Fruit fly (Drosophila melanogaster) whole organism, embryonic: Measurements from ENCODE around the gene CG43248.
A peak's percentile ranks its signal among the peaks of the same experiment; 100 is the strongest.

Source experiments
- ATbp ChIP-seq: fragments of 200-800 bp; sonication (Bioruptor generic); optimal IDR thresholded peaks from 2 replicates; lab custom pipeline; 2017; ENCODE audit warnings: missing biosample characterization, mild to moderate bottlenecking, missing genetic modification characterization, missing genetic modification reagents
- Bgb ChIP-seq: fragments of 200-800 bp; sonication (Bioruptor generic); IDR thresholded peaks from 2 replicates; pipeline ENCODE4 v1.3.6; 2022; ENCODE audit warnings: missing biosample characterization, missing genetic modification characterization; ENCODE audit not compliant: partially characterized antibody
- CG1024 ChIP-seq: fragments of 200-800 bp; sonication (Bioruptor generic); IDR thresholded peaks from 2 replicates; pipeline ENCODE4 v1.3.6; 2022; ENCODE audit warnings: missing biosample characterization, missing genetic modification characterization
- CG10959 ChIP-seq: fragments of 200-800 bp; sonication (Bioruptor generic); IDR thresholded peaks from 2 replicates; pipeline ENCODE4 v1.3.6; 2022; ENCODE audit warnings: missing biosample characterization, missing genetic modification characterization
- CG11504 ChIP-seq: fragments of 200-800 bp; sonication (Bioruptor generic); optimal IDR thresholded peaks from 3 replicates; lab custom pipeline; 2019; ENCODE audit warnings: missing biosample characterization, mild to moderate bottlenecking, missing genetic modification characterization, moderate library complexity
- CG12769 ChIP-seq: fragments of 200-800 bp; sonication (Bioruptor generic); optimal IDR thresholded peaks from 2 replicates; lab custom pipeline; 2019; ENCODE audit warnings: missing biosample characterization, mild to moderate bottlenecking, missing genetic modification characterization, moderate library complexity
- CG13894 ChIP-seq: fragments of 200-800 bp; sonication (Bioruptor generic); optimal IDR thresholded peaks from 3 replicates; lab custom pipeline; 2018; ENCODE audit warnings: missing biosample characterization, mild to moderate bottlenecking, missing genetic modification characterization, moderate library complexity
- CG14710 ChIP-seq: fragments of 200-800 bp; sonication (Bioruptor generic); optimal IDR thresholded peaks from 3 replicates; lab custom pipeline; 2019; ENCODE audit warnings: missing biosample characterization, mild to moderate bottlenecking, missing genetic modification characterization, moderate library complexity
- CG17328 ChIP-seq: fragments of 200-800 bp; sonication (Bioruptor generic); IDR thresholded peaks from 2 replicates; pipeline ENCODE4 v1.3.6; 2022; ENCODE audit warnings: missing biosample characterization, missing genetic modification characterization
- CG17361 ChIP-seq: fragments of 200-800 bp; sonication (Bioruptor generic); IDR thresholded peaks from 3 replicates; pipeline ENCODE4 v1.3.6; 2022; ENCODE audit warnings: missing biosample characterization, missing genetic modification characterization
- CG17385 ChIP-seq: fragments of 200-800 bp; sonication (Bioruptor generic); optimal IDR thresholded peaks from 3 replicates; lab custom pipeline; 2018; ENCODE audit warnings: missing biosample characterization, mild to moderate bottlenecking, missing genetic modification characterization
- CG34224 ChIP-seq: fragments of 200-800 bp; sonication (Bioruptor generic); IDR thresholded peaks from 3 replicates; pipeline ENCODE4 v1.3.6; 2022; ENCODE audit warnings: missing biosample characterization, missing genetic modification characterization; ENCODE audit not compliant: partially characterized antibody
- CG8290 ChIP-seq, 3 experiments: fragments of 200-800 bp; sonication (Bioruptor generic); optimal IDR thresholded peaks; 2 replicates each; lab custom pipeline; 2016 to 2019; ENCODE audit warnings: missing biosample characterization in 3 of 3, missing genetic modification characterization in 3 of 3, mild to moderate bottlenecking in 2 of 3, moderate library complexity in 1 of 3
- CG9215 ChIP-seq: fragments of 200-800 bp; sonication (Bioruptor generic); IDR thresholded peaks from 2 replicates; pipeline ENCODE4 v1.3.6; 2022; ENCODE audit warnings: missing biosample characterization, missing genetic modification characterization
- Eip74EF ChIP-seq, 2 experiments: fragments of 200-800 bp in 1 of 2; fragments of >200 bp in 1 of 2; sonication (Bioruptor generic) in 1 of 2; optimal IDR thresholded peaks; 2 replicates each; lab custom pipeline; 2017 to 2019; ENCODE audit warnings: missing biosample characterization in 2 of 2, missing genetic modification characterization in 2 of 2, mild to moderate bottlenecking in 1 of 2, moderate library complexity in 1 of 2
- H2.0 ChIP-seq: fragments of 200-800 bp; sonication (Bioruptor generic); IDR thresholded peaks from 2 replicates; pipeline ENCODE4 v1.3.6; 2022; ENCODE audit warnings: missing biosample characterization, missing genetic modification characterization
- HLHmδ ChIP-seq: fragments of 200-800 bp; sonication (Bioruptor generic); optimal IDR thresholded peaks from 2 replicates; lab custom pipeline; 2018; ENCODE audit warnings: missing biosample characterization, mild to moderate bottlenecking, missing genetic modification characterization, moderate library complexity
- Hand ChIP-seq: fragments of 200-800 bp; sonication (Bioruptor generic); optimal IDR thresholded peaks from 2 replicates; lab custom pipeline; 2017; ENCODE audit warnings: mild to moderate bottlenecking, missing biosample characterization, missing genetic modification reagents, missing genetic modification characterization
- Hmx ChIP-seq: fragments of 200-800 bp; sonication (Bioruptor generic); optimal IDR thresholded peaks from 2 replicates; lab custom pipeline; 2016; ENCODE audit warnings: missing biosample characterization, missing genetic modification characterization
- Hr3 ChIP-seq: fragments of 200-800 bp; sonication (Bioruptor generic); optimal IDR thresholded peaks from 3 replicates; lab custom pipeline; 2016; ENCODE audit warnings: missing biosample characterization, missing genetic modification characterization
- Lpt ChIP-seq: fragments of >200 bp; optimal IDR thresholded peaks from 2 replicates; lab custom pipeline; 2018; ENCODE audit warnings: missing biosample characterization, missing genetic modification characterization
- Med ChIP-seq: fragments of 200-800 bp; sonication (Bioruptor generic); peaks from one replicate; lab custom pipeline; 2016; ENCODE audit warnings: missing biosample characterization, missing genetic modification characterization, mild to moderate bottlenecking, inconsistent platforms, moderate library complexity
- Mes4 ChIP-seq: fragments of 200-800 bp; sonication (Bioruptor generic); optimal IDR thresholded peaks from 2 replicates; lab custom pipeline; 2016; ENCODE audit warnings: missing biosample characterization, missing genetic modification characterization
- Nf-YB ChIP-seq: fragments of 200-800 bp; sonication (Bioruptor generic); optimal IDR thresholded peaks from 3 replicates; lab custom pipeline; 2019; ENCODE audit warnings: missing biosample characterization, mild to moderate bottlenecking, missing genetic modification characterization, moderate library complexity
- NfI ChIP-seq: fragments of 200-800 bp; sonication (Bioruptor generic); optimal IDR thresholded peaks from 3 replicates; lab custom pipeline; 2018; ENCODE audit warnings: missing biosample characterization, mild to moderate bottlenecking, missing genetic modification characterization, moderate library complexity
- Poxn ChIP-seq: fragments of 200-800 bp; sonication (Bioruptor generic); IDR thresholded peaks from 2 replicates; pipeline ENCODE4 v1.3.6; 2022; ENCODE audit warnings: missing biosample characterization, missing genetic modification characterization
- Ptx1 ChIP-seq: fragments of 200-800 bp; sonication (Bioruptor generic); IDR thresholded peaks from 2 replicates; pipeline ENCODE4 v1.3.6; 2022; ENCODE audit warnings: missing biosample characterization, missing genetic modification characterization
- Sry-β ChIP-seq: fragments of 200-800 bp; sonication (Bioruptor generic); optimal IDR thresholded peaks from 2 replicates; lab custom pipeline; 2018; ENCODE audit warnings: missing biosample characterization, mild to moderate bottlenecking, missing genetic modification characterization, moderate library complexity
- ap ChIP-seq: fragments of 200-800 bp; sonication (Bioruptor generic); IDR thresholded peaks from 2 replicates; pipeline ENCODE4 v1.3.6; 2022; ENCODE audit warnings: missing biosample characterization, missing genetic modification characterization
- ash1 ChIP-seq: fragments of 200-800 bp; sonication (Bioruptor generic); optimal IDR thresholded peaks from 2 replicates; lab custom pipeline; 2018; ENCODE audit warnings: missing biosample characterization, mild to moderate bottlenecking, missing genetic modification characterization
- bcd ChIP-seq: fragments of 200-800 bp; sonication (Bioruptor generic); optimal IDR thresholded peaks from 2 replicates; lab custom pipeline; 2017; ENCODE audit warnings: missing biosample characterization, mild to moderate bottlenecking, missing genetic modification characterization
- cad ChIP-seq: fragments of >200 bp; optimal IDR thresholded peaks from 2 replicates; lab custom pipeline; 2017; ENCODE audit warnings: missing biosample characterization, missing genetic modification characterization
- dan ChIP-seq: fragments of 200-800 bp; sonication (Bioruptor generic); IDR thresholded peaks from 2 replicates; pipeline ENCODE4 v1.3.6; 2022; ENCODE audit warnings: missing biosample characterization, missing genetic modification characterization
- dati ChIP-seq: fragments of 200-800 bp; sonication (Bioruptor generic); IDR thresholded peaks from 2 replicates; pipeline ENCODE4 v1.3.6; 2022; ENCODE audit warnings: missing biosample characterization, missing genetic modification characterization
- esg ChIP-seq: fragments of 200-800 bp; sonication (Bioruptor generic); conservative IDR thresholded peaks from 2 replicates; pipeline ENCODE4 v1.3.6; 2022; ENCODE audit warnings: missing biosample characterization, missing genetic modification characterization
- fd102C ChIP-seq: fragments of 200-800 bp; sonication (Bioruptor generic); optimal IDR thresholded peaks from 2 replicates; lab custom pipeline; 2018; ENCODE audit warnings: missing biosample characterization, mild to moderate bottlenecking, missing genetic modification characterization, moderate library complexity
- fu2 ChIP-seq: fragments of 200-800 bp; sonication (Bioruptor generic); optimal IDR thresholded peaks from 2 replicates; lab custom pipeline; 2016; ENCODE audit warnings: missing biosample characterization, missing genetic modification characterization
- hb ChIP-seq: fragments of 200-800 bp; sonication (Bioruptor generic); IDR thresholded peaks from 3 replicates; pipeline ENCODE4 v1.3.6; 2022; ENCODE audit warnings: missing biosample characterization, missing genetic modification characterization; ENCODE audit not compliant: partially characterized antibody
- insv ChIP-seq, 2 experiments: fragments of 200-800 bp; sonication (Bioruptor generic); optimal IDR thresholded peaks; 3 replicates each; lab custom pipeline; 2016 to 2018; ENCODE audit warnings: missing biosample characterization in 2 of 2, missing genetic modification characterization in 2 of 2
- nmo ChIP-seq: fragments of 200-800 bp; sonication (Bioruptor generic); optimal IDR thresholded peaks from 2 replicates; lab custom pipeline; 2018; ENCODE audit warnings: missing biosample characterization, mild to moderate bottlenecking, missing genetic modification characterization, moderate library complexity
- pan ChIP-seq, 4 experiments: fragments of >200 bp in 3 of 4; fragments of 200-800 bp in 1 of 4; sonication (Bioruptor generic) in 1 of 4; optimal IDR thresholded peaks in 3 of 4; IDR thresholded peaks in 1 of 4; 2 replicates each; pipeline versions ENCODE4 v1.3.6 to Lab custom; 2017 to 2022; ENCODE audit warnings: missing biosample characterization in 2 of 4, missing genetic modification characterization in 2 of 4, mixed read lengths in 1 of 4
- pfk ChIP-seq: fragments of 200-800 bp; sonication (Bioruptor generic); optimal IDR thresholded peaks from 2 replicates; lab custom pipeline; 2018; ENCODE audit warnings: missing biosample characterization, mild to moderate bottlenecking, missing genetic modification characterization, moderate library complexity
- row ChIP-seq: fragments of 200-800 bp; sonication (Bioruptor generic); IDR thresholded peaks from 3 replicates; pipeline ENCODE4 v1.3.6; 2022; ENCODE audit warnings: missing biosample characterization, missing genetic modification characterization
- so ChIP-seq: fragments of 200-800 bp; sonication (Bioruptor generic); IDR thresholded peaks from 3 replicates; pipeline ENCODE4 v1.3.6; 2022; ENCODE audit warnings: missing biosample characterization, missing genetic modification characterization
- stwl ChIP-seq: fragments of 200-800 bp; sonication (Bioruptor generic); optimal IDR thresholded peaks from 3 replicates; lab custom pipeline; 2018; ENCODE audit warnings: missing biosample characterization, mild to moderate bottlenecking, missing genetic modification characterization, moderate library complexity
- toy ChIP-seq: fragments of 200-800 bp; sonication (Bioruptor generic); IDR thresholded peaks from 2 replicates; pipeline ENCODE4 v1.3.6; 2022; ENCODE audit warnings: missing biosample characterization, missing genetic modification characterization
- vfl ChIP-seq: fragments of 200-800 bp; sonication (Bioruptor generic); optimal IDR thresholded peaks from 2 replicates; lab custom pipeline; 2016; ENCODE audit warnings: missing biosample characterization, missing genetic modification characterization
- yki ChIP-seq: fragments of >200 bp; optimal IDR thresholded peaks from 3 replicates; lab custom pipeline; 2018
- zfh2 ChIP-seq: fragments of 200-800 bp; sonication (Bioruptor generic); optimal IDR thresholded peaks from 2 replicates; lab custom pipeline; 2016; ENCODE audit warnings: missing biosample characterization, missing genetic modification characterization

CG43248 gene

dm6 chr3L:15553993-15554644 is 22.8 kb upstream of the CG43248 start, which contains the start of gene AGO2 (continued):
- no peak for TF ChIP-seq Ptx1 (GFP tag; lab: Robert Waterston, UW)
- no peak for TF ChIP-seq pan (optimal IDR thresholded peaks at IDR 0.05; lab: Kevin White, UChicago)
- TF ChIP-seq pan (GFP tag; optimal IDR thresholded peaks at IDR 0.05 in 1 of 2, IDR thresholded peaks at IDR 0.05 in 1 of 2) = no peak
- no peak for TF ChIP-seq bcd (GFP tag; lab: Kevin White, UChicago)
- no peak for TF ChIP-seq Hmx (GFP tag; lab: Kevin White, UChicago)
- TF ChIP-seq CG12769 (tag; lab: Kevin White, UChicago) = no peak
- TF ChIP-seq CG8290 (GFP tag; optimal IDR thresholded peaks at IDR 0.05; lab: Kevin White, UChicago) = peak; percentile 2
- TF ChIP-seq CG8290 (tag; optimal IDR thresholded peaks at IDR 0.05; lab: Kevin White, UChicago) = no peak
- TF ChIP-seq Hand (GFP tag; lab: Kevin White, UChicago) = no peak
- TF ChIP-seq fu2 (GFP tag; lab: Kevin White, UChicago) = peak; percentile 29
- TF ChIP-seq dati (GFP tag; lab: Robert Waterston, UW) = no peak
- no peak for TF ChIP-seq ap (GFP tag; lab: Robert Waterston, UW)
- peak; percentile 68; the same call in 2 of the 3 replicates for TF ChIP-seq hb
- no peak for TF ChIP-seq CG10959 (GFP tag; lab: Robert Waterston, UW)
- TF ChIP-seq H2.0 (GFP tag; lab: Robert Waterston, UW) = no peak
- peak in 1 of 2 experiments; percentile 29 for TF ChIP-seq Eip74EF (GFP tag; optimal IDR thresholded peaks at IDR 0.05; lab: Kevin White, UChicago)
- no peak for TF ChIP-seq Lpt (GFP tag; lab: Kevin White, UChicago)
- peak; percentile 31; the same call in 1 of the 3 replicates for TF ChIP-seq row
- TF ChIP-seq CG17385 = no peak
- TF ChIP-seq esg = no peak
- peak; percentile 76 for TF ChIP-seq CG11504 (tag; lab: Kevin White, UChicago)
- peak; percentile 83 for TF ChIP-seq CG34224 (GFP tag; lab: Robert Waterston, UW)
- TF ChIP-seq HLHmδ (GFP tag; lab: Kevin White, UChicago) = peak; percentile 16
- no peak for TF ChIP-seq Hr3
- TF ChIP-seq Nf-YB (GFP tag; lab: Kevin White, UChicago) = no peak
- no peak for TF ChIP-seq so (GFP tag; lab: Robert Waterston, UW)
- no peak for TF ChIP-seq CG17328 (GFP tag; lab: Robert Waterston, UW)
- no peak for TF ChIP-seq ATbp (GFP tag; lab: Kevin White, UChicago)
- no peak for TF ChIP-seq NfI (GFP tag; lab: Kevin White, UChicago)
- TF ChIP-seq Sry-β (GFP tag; lab: Kevin White, UChicago) = no peak
- no peak for TF ChIP-seq Poxn
- TF ChIP-seq zfh2 (GFP tag; lab: Kevin White, UChicago) = peak; percentile 9
- no peak for TF ChIP-seq cad (GFP tag; lab: Kevin White, UChicago)
- peak; percentile 68 for TF ChIP-seq Med (GFP tag; lab: Kevin White, UChicago)
- TF ChIP-seq nmo (GFP tag; lab: Kevin White, UChicago) = peak; percentile 18
- TF ChIP-seq ash1 (GFP tag; lab: Kevin White, UChicago) = no peak
- peak; percentile 32; the same call in 1 of the 3 replicates for TF ChIP-seq CG17361 (GFP tag; lab: Robert Waterston, UW)
- peak; percentile 55 for TF ChIP-seq stwl (tag; lab: Kevin White, UChicago)
- peak; percentile 81 for TF ChIP-seq CG14710
- TF ChIP-seq pfk = no peak
- no peak for TF ChIP-seq Mes4 (GFP tag; lab: Kevin White, UChicago)
- TF ChIP-seq CG13894 = no peak
- TF ChIP-seq vfl (GFP tag; lab: Kevin White, UChicago) = no peak
- TF ChIP-seq yki = no peak
- no peak for TF ChIP-seq CG9215 (GFP tag; lab: Robert Waterston, UW)
- no peak for TF ChIP-seq dan (GFP tag; lab: Robert Waterston, UW)
- no peak for TF ChIP-seq toy (GFP tag; lab: Robert Waterston, UW)
- no peak for TF ChIP-seq fd102C (GFP tag; lab: Kevin White, UChicago)
- TF ChIP-seq CG1024 = no peak
- peak; percentile 82 for TF ChIP-seq Bgb (GFP tag; lab: Robert Waterston, UW)
- TF ChIP-seq insv (GFP tag; optimal IDR thresholded peaks at IDR 0.05; lab: Kevin White, UChicago) = peak in 1 of 2 experiments; percentile 33
